Worm (Caenorhabditis elegans): ENCODE data around the gene F22F7.12.

The F22F7.12 gene

DNA sequence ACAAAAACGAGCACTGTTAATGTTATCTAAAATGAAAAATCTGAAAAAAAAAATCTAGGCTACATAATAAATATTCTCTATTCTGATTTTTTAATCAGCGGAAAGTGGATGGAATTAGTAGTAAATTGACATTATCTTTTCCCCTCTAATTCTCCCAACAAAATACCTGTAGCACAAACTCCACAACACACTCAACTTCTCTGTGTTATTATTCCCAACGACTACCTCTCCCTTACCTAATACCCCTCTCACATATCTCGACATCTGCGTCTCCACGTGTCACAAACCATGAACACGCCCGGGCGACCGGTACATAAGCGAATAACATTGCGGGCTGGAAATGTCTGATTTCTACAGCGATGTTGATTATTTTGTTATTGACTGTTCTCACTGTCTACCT, 38.9 kb upstream of the F22F7.12 start, which contains the start of gene cyp-33C2:
cyp-33C2 (plus strand) TSS at position 327 of the 400 bp plus-strand sequence.
- TF ChIP-seq elt-2 (tag; optimal IDR thresholded peaks at IDR 0.05) (no peak), nhr-76 (tag; optimal IDR thresholded peaks at IDR 0.05) (no peak), mdl-1 (tag; optimal IDR thresholded peaks at IDR 0.05) (no peak), tbx-2 (tag; optimal IDR thresholded peaks at IDR 0.05) (no peak), lin-15B (tag; optimal IDR thresholded peaks at IDR 0.05) (no peak), nhr-43 (tag; optimal IDR thresholded peaks at IDR 0.05; ENCODE audit: poor library complexity, severe bottlenecking) (no peak), mml-1 (tag; optimal IDR thresholded peaks at IDR 0.05) (no peak), nhr-12 (tag; optimal IDR thresholded peaks at IDR 0.05) (no peak)

DNA sequence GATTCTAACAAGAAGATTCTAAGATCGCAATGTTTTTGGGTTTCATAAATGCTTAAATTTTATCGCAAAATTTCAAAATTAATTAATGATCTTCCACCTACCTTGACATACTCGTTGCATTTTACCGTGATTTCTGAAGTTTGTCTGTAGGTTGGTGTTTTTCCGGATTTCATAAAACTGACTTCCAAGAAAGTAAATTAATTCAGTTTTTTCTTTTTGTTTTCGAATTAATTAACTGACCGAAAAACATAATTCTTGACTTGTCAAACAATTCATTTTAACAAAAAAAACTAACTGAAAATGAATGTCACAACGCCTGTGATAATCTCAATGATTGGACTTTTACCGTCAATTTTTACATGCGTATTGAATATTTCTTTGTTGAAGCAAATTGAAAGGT, 37.4 kb upstream of the F22F7.12 start, which contains the start of gene srbc-16:
srbc-16 (plus strand) TSS at position 301 of the 400 bp plus-strand sequence.
- TF ChIP-seq nhr-11 (tag; optimal IDR thresholded peaks at IDR 0.05) = no peak
- TF ChIP-seq R02D3.7 (tag; optimal IDR thresholded peaks at IDR 0.05) = no peak
- TF ChIP-seq nhr-77 (tag; optimal IDR thresholded peaks at IDR 0.05) = no peak
- TF ChIP-seq elt-3 (tag; optimal IDR thresholded peaks at IDR 0.05) = no peak

DNA sequence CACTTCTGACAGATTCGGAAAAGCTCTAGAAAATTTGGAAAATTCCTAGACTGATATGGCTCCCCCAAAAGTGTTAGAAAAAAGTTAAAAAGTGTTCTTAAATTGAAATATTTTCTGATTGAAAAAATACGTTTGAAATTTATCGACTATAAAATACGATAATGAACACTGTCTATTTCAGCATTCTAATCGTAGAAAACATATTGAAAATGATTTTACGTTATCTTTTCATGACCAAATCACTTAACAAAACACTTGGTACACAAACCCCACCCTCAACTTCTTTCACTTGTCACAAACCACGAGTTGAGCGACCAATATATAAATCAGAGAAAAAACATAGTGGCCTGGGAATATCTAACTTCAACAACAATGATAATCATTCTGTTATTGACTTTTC, 34.9 kb upstream of the F22F7.12 start, which contains the start of gene cyp-33C1:
cyp-33C1 (plus strand) TSS at position 301 of the 400 bp plus-strand sequence.
- no peak for TF ChIP-seq elt-3 (tag; optimal IDR thresholded peaks at IDR 0.05)
- TF ChIP-seq ceh-28 (tag; optimal IDR thresholded peaks at IDR 0.05) = no peak
- no peak for TF ChIP-seq ceh-16 (tag; optimal IDR thresholded peaks at IDR 0.05)
- TF ChIP-seq lin-39 (tag; optimal IDR thresholded peaks at IDR 0.05) = no peak
- no peak for TF ChIP-seq nhr-77 (tag; optimal IDR thresholded peaks at IDR 0.05)
- TF ChIP-seq fos-1 (tag; optimal IDR thresholded peaks at IDR 0.05) = no peak
- no peak for TF ChIP-seq ztf-4 (tag; optimal IDR thresholded peaks at IDR 0.05)
- TF ChIP-seq aly-2 (tag; optimal IDR thresholded peaks at IDR 0.05) = no peak
- no peak for TF ChIP-seq ceh-9 (tag; optimal IDR thresholded peaks at IDR 0.05)
- no peak for TF ChIP-seq mml-1 (tag; optimal IDR thresholded peaks at IDR 0.05)
- no peak for TF ChIP-seq ZK546.5 (tag; optimal IDR thresholded peaks at IDR 0.05)

DNA sequence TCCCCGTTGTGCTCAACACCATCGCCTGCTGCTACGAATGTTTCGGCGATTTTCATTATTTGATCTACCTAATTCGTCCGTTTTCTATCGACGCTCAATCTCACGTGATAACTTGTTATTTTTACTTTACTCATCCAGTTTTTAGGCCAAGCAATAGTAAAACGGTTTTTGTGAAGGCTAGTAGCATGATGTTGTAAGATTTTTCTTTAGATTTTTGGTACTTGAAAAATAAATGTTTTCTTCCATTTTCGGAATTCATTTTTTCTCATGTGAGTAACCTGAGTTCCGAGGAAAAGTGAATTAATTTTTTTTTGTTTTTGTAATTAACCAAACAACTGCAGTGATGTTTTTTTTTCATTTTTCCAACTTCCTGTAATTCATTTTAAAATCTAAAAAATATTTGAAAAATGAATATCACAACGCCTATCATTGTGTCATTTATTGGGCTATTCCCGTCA, 33.0 kb upstream of the F22F7.12 start, which contains the start of gene srbc-17:
srbc-17 (plus strand) TSS at position 408 of the 458 bp plus-strand sequence.
- no peak for TF ChIP-seq nhr-77 (tag; optimal IDR thresholded peaks at IDR 0.05)
- TF ChIP-seq unc-62 (GFP tag; optimal IDR thresholded peaks at IDR 0.05) = no peak
- no peak for TF ChIP-seq ceh-16 (tag; optimal IDR thresholded peaks at IDR 0.05)
- TF ChIP-seq aly-2 (tag; optimal IDR thresholded peaks at IDR 0.05) = no peak
- TF ChIP-seq unc-39 (tag; optimal IDR thresholded peaks at IDR 0.05) = no peak
- TF ChIP-seq ceh-28 (tag; optimal IDR thresholded peaks at IDR 0.05) = no peak
- TF ChIP-seq sea-2 (GFP tag; optimal IDR thresholded peaks at IDR 0.05) = no peak
- no peak for TF ChIP-seq nhr-67 (tag; optimal IDR thresholded peaks at IDR 0.05)
- no peak for TF ChIP-seq mml-1 (tag; optimal IDR thresholded peaks at IDR 0.05)
- no peak for TF ChIP-seq fkh-10 (GFP tag; optimal IDR thresholded peaks at IDR 0.05)
- TF ChIP-seq tbx-2 (tag; optimal IDR thresholded peaks at IDR 0.05) = no peak
- no peak for TF ChIP-seq R02D3.7 (tag; optimal IDR thresholded peaks at IDR 0.05)
- TF ChIP-seq ceh-82 (tag; optimal IDR thresholded peaks at IDR 0.05) = no peak
- TF ChIP-seq lsy-12 (tag; optimal IDR thresholded peaks at IDR 0.05) = no peak
- TF ChIP-seq pqm-1 (tag; optimal IDR thresholded peaks at IDR 0.05) = no peak
- TF ChIP-seq snpc-4 (tag; optimal IDR thresholded peaks at IDR 0.05) = no peak

DNA sequence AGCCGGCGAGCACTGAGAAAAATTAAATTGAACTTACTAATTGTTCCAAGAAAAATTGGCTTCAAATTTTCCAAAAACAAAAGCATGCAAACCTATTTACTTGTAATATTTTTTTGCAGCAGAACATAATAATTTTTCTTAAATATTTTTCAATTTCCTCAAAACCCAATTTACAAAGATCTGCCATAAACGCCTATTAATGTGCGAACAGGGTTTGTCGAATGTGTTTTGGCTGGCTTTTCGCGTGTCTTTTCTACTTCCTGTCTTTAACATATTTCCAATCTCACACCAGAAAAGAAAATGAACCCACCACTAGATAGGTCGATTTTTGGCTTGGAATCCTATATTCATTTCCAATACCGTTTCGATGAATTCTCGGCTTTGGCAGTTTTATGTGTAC, 30.9 kb upstream of the F22F7.12 start, which contains the start of gene C45H4.18:
C45H4.18 (plus strand) TSS at position 301 of the 400 bp plus-strand sequence.
- TF ChIP-seq lin-15B (tag; optimal IDR thresholded peaks at IDR 0.05) (no peak), nhr-28 (tag; optimal IDR thresholded peaks at IDR 0.05) (no peak), nhr-77 (tag; optimal IDR thresholded peaks at IDR 0.05) (no peak), nhr-25 (tag; optimal IDR thresholded peaks at IDR 0.05) (no peak), pqm-1 (tag; optimal IDR thresholded peaks at IDR 0.05) (no peak), eor-1 (tag; optimal IDR thresholded peaks at IDR 0.05) (no peak), R02D3.7 (tag; optimal IDR thresholded peaks at IDR 0.05) (no peak), fkh-10 (GFP tag; optimal IDR thresholded peaks at IDR 0.05) (no peak), ceh-9 (tag; optimal IDR thresholded peaks at IDR 0.05) (no peak), elt-3 (tag; optimal IDR thresholded peaks at IDR 0.05) (no peak), unc-62 (GFP tag; optimal IDR thresholded peaks at IDR 0.05) (no peak)

DNA sequence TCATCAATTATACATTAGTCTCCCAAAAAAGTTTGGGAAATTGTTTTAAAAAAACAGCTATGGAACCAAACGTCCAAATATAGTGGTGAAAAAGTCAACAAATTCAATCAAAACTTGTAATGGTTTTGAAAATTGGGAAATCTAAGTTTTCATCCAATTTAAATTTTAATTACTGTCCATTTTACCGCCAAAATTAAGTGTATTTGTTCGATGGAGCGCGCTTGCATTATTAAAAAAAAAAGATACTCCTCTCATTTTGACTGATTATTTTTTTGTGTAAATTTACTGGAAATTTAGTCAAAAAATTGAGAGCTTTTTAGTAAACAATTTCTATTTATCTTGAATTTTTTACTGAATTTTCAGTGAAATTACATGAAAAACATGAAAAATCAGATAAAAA, 30.2 kb upstream of the F22F7.12 start:
- TF ChIP-seq ceh-28 (tag; optimal IDR thresholded peaks at IDR 0.05) = no peak
